Worm (Caenorhabditis elegans) whole organism, late embryonic: Measurements from ENCODE around the gene F41G3.10.

Experiments
- C38D4.7 ChIP-seq: fragments of 200-800 bp; sonication (Bioruptor generic); optimal IDR thresholded peaks from 2 replicates; lab custom pipeline; 2018; ENCODE audit warnings: mild to moderate bottlenecking, missing genetic modification characterization, moderate library complexity, missing compliant biosample characterization
- F13H6.1 ChIP-seq: sonication (generic microtip); optimal IDR thresholded peaks from 2 replicates; lab custom pipeline; 2016; ENCODE audit warnings: missing genetic modification characterization, missing compliant biosample characterization
- K02D7.2 ChIP-seq: sonication (generic microtip); optimal IDR thresholded peaks from 2 replicates; lab custom pipeline; 2017; ENCODE audit warnings: mild to moderate bottlenecking, missing genetic modification characterization, missing compliant biosample characterization
- K09A11.1 ChIP-seq: sonication (generic microtip); optimal IDR thresholded peaks from 2 replicates; lab custom pipeline; 2017; ENCODE audit warnings: antibody characterized with exemption, mild to moderate bottlenecking, missing genetic modification characterization, missing compliant biosample characterization; ENCODE audit not compliant: insufficient read depth
- ama-1 ChIP-seq: fragments of 150-350 bp; optimal IDR thresholded peaks from 2 replicates; lab custom pipeline; 2014
- ceh-2 ChIP-seq: sonication (generic microtip); optimal IDR thresholded peaks from 2 replicates; lab custom pipeline; 2016; ENCODE audit warnings: missing genotype, missing genetic modification characterization, missing compliant biosample characterization
- ceh-22 ChIP-seq: sonication (generic microtip); optimal IDR thresholded peaks from 2 replicates; lab custom pipeline; 2017; ENCODE audit warnings: missing biosample characterization, missing genetic modification characterization
- ceh-24 ChIP-seq: sonication (generic microtip); optimal IDR thresholded peaks from 2 replicates; lab custom pipeline; 2016; ENCODE audit warnings: mild to moderate bottlenecking, missing genetic modification characterization, missing compliant biosample characterization
- ceh-30 ChIP-seq: fragments of 150-350 bp; optimal IDR thresholded peaks from 2 replicates; lab custom pipeline; 2014; ENCODE audit warnings: missing biosample characterization, missing genetic modification characterization
- ceh-31 ChIP-seq: sonication (generic microtip); optimal IDR thresholded peaks from 2 replicates; lab custom pipeline; 2016; ENCODE audit warnings: missing genetic modification characterization, missing compliant biosample characterization
- ceh-34 ChIP-seq: sonication (generic microtip); optimal IDR thresholded peaks from 2 replicates; lab custom pipeline; 2016; ENCODE audit warnings: mild to moderate bottlenecking, missing genetic modification characterization, missing compliant biosample characterization
- ceh-45 ChIP-seq: fragments of 200-800 bp; sonication (Bioruptor generic); IDR thresholded peaks from 2 replicates; pipeline ENCODE4 v1.3.6; 2022; ENCODE audit warnings: missing genetic modification reagents, missing genetic modification characterization, missing compliant biosample characterization
- ceh-48 ChIP-seq: sonication (generic microtip); optimal IDR thresholded peaks from 2 replicates; lab custom pipeline; 2016; ENCODE audit warnings: missing genetic modification characterization, inconsistent platforms, missing compliant biosample characterization
- ceh-6 ChIP-seq: fragments of 200-800 bp; sonication (Bioruptor generic); optimal IDR thresholded peaks from 2 replicates; lab custom pipeline; 2018; ENCODE audit warnings: mild to moderate bottlenecking, missing genetic modification characterization, missing compliant biosample characterization
- che-1 ChIP-seq: sonication (generic microtip); optimal IDR thresholded peaks from 2 replicates; lab custom pipeline; 2016; ENCODE audit warnings: mild to moderate bottlenecking, missing genetic modification characterization, missing compliant biosample characterization
- dmd-4 ChIP-seq: sonication (generic microtip); optimal IDR thresholded peaks from 2 replicates; lab custom pipeline; 2016; ENCODE audit warnings: borderline replicate concordance, missing genetic modification characterization, missing compliant biosample characterization
- dve-1 ChIP-seq: sonication (generic microtip); optimal IDR thresholded peaks from 2 replicates; lab custom pipeline; 2017; ENCODE audit warnings: antibody characterized with exemption, mild to moderate bottlenecking, missing genetic modification characterization, missing compliant biosample characterization
- elt-2 ChIP-seq: sonication (generic microtip); optimal IDR thresholded peaks from 2 replicates; lab custom pipeline; 2016; ENCODE audit warnings: missing genetic modification reagents, missing genetic modification characterization, missing compliant biosample characterization
- eyg-1 ChIP-seq: sonication (generic microtip); optimal IDR thresholded peaks from 2 replicates; lab custom pipeline; 2016; ENCODE audit warnings: missing genotype, missing genetic modification characterization, missing compliant biosample characterization
- fkh-10 ChIP-seq: fragments of 150-350 bp; optimal IDR thresholded peaks from 2 replicates; lab custom pipeline; 2014; ENCODE audit warnings: missing biosample characterization, missing genetic modification reagents, missing genetic modification characterization
- fkh-6 ChIP-seq: sonication (generic microtip); optimal IDR thresholded peaks from 2 replicates; lab custom pipeline; 2016; ENCODE audit warnings: missing genetic modification characterization, missing compliant biosample characterization
- hlh-13 ChIP-seq: fragments of 200-800 bp; sonication (Bioruptor generic); optimal IDR thresholded peaks from 2 replicates; lab custom pipeline; 2018; ENCODE audit warnings: mild to moderate bottlenecking, missing genetic modification characterization, missing compliant biosample characterization
- hlh-15 ChIP-seq: sonication (generic microtip); optimal IDR thresholded peaks from 2 replicates; lab custom pipeline; 2016; ENCODE audit warnings: missing genetic modification characterization, missing compliant biosample characterization
- hlh-30 ChIP-seq: sonication (generic microtip); optimal IDR thresholded peaks from 2 replicates; lab custom pipeline; 2017; ENCODE audit warnings: antibody characterized with exemption, missing genetic modification characterization, missing compliant biosample characterization; ENCODE audit not compliant: insufficient read depth
- hlh-6 ChIP-seq: sonication (generic microtip); optimal IDR thresholded peaks from 2 replicates; lab custom pipeline; 2016; ENCODE audit warnings: missing genotype, missing genetic modification characterization, missing compliant biosample characterization
- hlh-8 ChIP-seq: sonication (generic microtip); optimal IDR thresholded peaks from 2 replicates; lab custom pipeline; 2016; ENCODE audit warnings: missing genotype, missing genetic modification characterization, missing compliant biosample characterization
- lim-6 ChIP-seq: sonication (generic microtip); optimal IDR thresholded peaks from 2 replicates; lab custom pipeline; 2016; ENCODE audit warnings: missing genetic modification characterization, missing compliant biosample characterization
- lin-11 ChIP-seq: fragments of 200-800 bp; sonication (Bioruptor generic); optimal IDR thresholded peaks from 2 replicates; lab custom pipeline; 2018; ENCODE audit warnings: mild to moderate bottlenecking, missing genetic modification characterization, missing compliant biosample characterization
- madf-2 ChIP-seq: sonication (generic microtip); optimal IDR thresholded peaks from 2 replicates; lab custom pipeline; 2017; ENCODE audit warnings: missing genetic modification characterization, missing compliant biosample characterization
- nhr-232 ChIP-seq: sonication (generic microtip); optimal IDR thresholded peaks from 2 replicates; lab custom pipeline; 2016; ENCODE audit warnings: missing genetic modification characterization, missing compliant biosample characterization
- npax-4 ChIP-seq: sonication (generic microtip); optimal IDR thresholded peaks from 2 replicates; lab custom pipeline; 2016; ENCODE audit warnings: missing genetic modification characterization, missing compliant biosample characterization
- pag-3 ChIP-seq: sonication (generic microtip); optimal IDR thresholded peaks from 2 replicates; lab custom pipeline; 2016; ENCODE audit warnings: missing compliant biosample characterization, missing genetic modification characterization, borderline replicate concordance
- pat-9 ChIP-seq: fragments of 200-800 bp; sonication (Bioruptor generic); optimal IDR thresholded peaks from 2 replicates; lab custom pipeline; 2018; ENCODE audit warnings: mild to moderate bottlenecking, missing genetic modification characterization, moderate library complexity, missing compliant biosample characterization
- pha-2 ChIP-seq: sonication (generic microtip); optimal IDR thresholded peaks from 2 replicates; lab custom pipeline; 2017; ENCODE audit warnings: mild to moderate bottlenecking, missing genetic modification characterization, missing compliant biosample characterization
- pha-4 ChIP-seq: fragments of 150-350 bp; optimal IDR thresholded peaks from 2 replicates; lab custom pipeline; 2018; ENCODE audit warnings: missing biosample characterization, missing genetic modification reagents, missing genetic modification characterization
- pros-1 ChIP-seq: fragments of 150-350 bp; optimal IDR thresholded peaks from 2 replicates; lab custom pipeline; 2014; ENCODE audit warnings: missing biosample characterization, missing genetic modification reagents, missing genetic modification characterization
- ref-2 ChIP-seq: sonication (generic microtip); optimal IDR thresholded peaks from 2 replicates; lab custom pipeline; 2016; ENCODE audit warnings: missing genetic modification characterization, missing compliant biosample characterization
- rnt-1 ChIP-seq: sonication (generic microtip); optimal IDR thresholded peaks from 2 replicates; lab custom pipeline; 2016; ENCODE audit warnings: missing genetic modification characterization, missing compliant biosample characterization
- sdc-2 ChIP-seq: sonication (generic microtip); optimal IDR thresholded peaks from 2 replicates; lab custom pipeline; 2016; ENCODE audit warnings: missing genotype, missing genetic modification characterization, missing compliant biosample characterization
- sox-4 ChIP-seq: sonication (generic microtip); optimal IDR thresholded peaks from 2 replicates; lab custom pipeline; 2017; ENCODE audit warnings: mild to moderate bottlenecking, missing genetic modification characterization, inconsistent platforms, missing compliant biosample characterization
- tbx-2 ChIP-seq: sonication (generic microtip); optimal IDR thresholded peaks from 2 replicates; lab custom pipeline; 2016; ENCODE audit warnings: missing genetic modification characterization, missing compliant biosample characterization
- tbx-7 ChIP-seq: sonication (generic microtip); optimal IDR thresholded peaks from 2 replicates; lab custom pipeline; 2016; ENCODE audit warnings: missing genotype, missing genetic modification characterization, missing compliant biosample characterization
- ttx-3 ChIP-seq: sonication (generic microtip); optimal IDR thresholded peaks from 2 replicates; lab custom pipeline; 2016; ENCODE audit warnings: missing genetic modification reagents, missing genetic modification characterization, missing compliant biosample characterization
- unc-42 ChIP-seq: sonication (generic microtip); optimal IDR thresholded peaks from 2 replicates; lab custom pipeline; 2016; ENCODE audit warnings: missing genotype, missing genetic modification characterization, missing compliant biosample characterization
- unc-55 ChIP-seq: sonication (generic microtip); optimal IDR thresholded peaks from 2 replicates; lab custom pipeline; 2017; ENCODE audit warnings: missing biosample characterization, missing genetic modification reagents, missing genetic modification characterization
- unc-86 ChIP-seq: sonication (generic microtip); optimal IDR thresholded peaks from 2 replicates; lab custom pipeline; 2016; ENCODE audit warnings: missing genetic modification characterization, missing compliant biosample characterization
- zip-5 ChIP-seq: sonication (generic microtip); optimal IDR thresholded peaks from 2 replicates; lab custom pipeline; 2016; ENCODE audit warnings: missing genetic modification characterization, missing compliant biosample characterization
- ztf-16 ChIP-seq: sonication (generic microtip); optimal IDR thresholded peaks from 2 replicates; lab custom pipeline; 2017; ENCODE audit warnings: missing genetic modification characterization, missing compliant biosample characterization

Gene F41G3.10

ce11 chrII:6746404-6746803 is 2.9 kb downstream of the F41G3.10 start, which contains the start of gene F41G3.5:
TSS of gene F41G3.5 (plus strand) at chrII:6746704.
- TF ChIP-seq zip-5 (tag; lab: Kevin White, UChicago) (no peak), ceh-2 (tag; lab: Kevin White, UChicago) (no peak), che-1 (tag; lab: Kevin White, UChicago) (no peak), pha-2 (tag; lab: Kevin White, UChicago) (no peak), unc-55 (GFP tag; lab: Kevin White, UChicago) (no peak), pros-1 (tag; lab: Kevin White, UChicago) (no peak), dve-1 (tag; lab: Kevin White, UChicago) (no peak), eyg-1 (no peak), sdc-2 (tag; lab: Kevin White, UChicago) (no peak), lim-6 (no peak), ceh-31 (tag; lab: Kevin White, UChicago) (no peak), ceh-6 (GFP tag; lab: Kevin White, UChicago) (no peak), fkh-10 (GFP tag; lab: Kevin White, UChicago) (no peak), ceh-30 (tag; lab: Kevin White, UChicago) (no peak), K02D7.2 (no peak), hlh-13 (no peak), tbx-7 (no peak), K09A11.1 (tag; lab: Kevin White, UChicago) (no peak), ceh-48 (tag; lab: Kevin White, UChicago) (no peak)
- TF ChIP-seq, all 69 proteins: peak for 0

- TF ChIP-seq ztf-16 (tag; lab: Kevin White, UChicago), result no peak
- TF ChIP-seq sox-4, result no peak
- TF ChIP-seq pag-3 (tag; lab: Kevin White, UChicago), result no peak
- TF ChIP-seq sdc-2 (tag; lab: Kevin White, UChicago), result no peak
- no peak for TF ChIP-seq rnt-1
- TF ChIP-seq ceh-45 (GFP tag; lab: Robert Waterston, UW), result no peak
- TF ChIP-seq ttx-3 (tag; lab: Kevin White, UChicago), result no peak
- no peak for TF ChIP-seq ceh-48 (tag; lab: Kevin White, UChicago)
- no peak for TF ChIP-seq npax-4 (tag; lab: Kevin White, UChicago)
Measured at ce11 chrII:6745783-6746182, 3.5 kb downstream of the F41G3.10 start, which contains the start of gene ins-14. TSS of gene ins-14 (minus strand) at chrII:6745814.

- TF ChIP-seq unc-86 (tag; lab: Kevin White, UChicago) (no peak), ceh-22 (no peak), rnt-1 (no peak), eyg-1 (no peak), madf-2 (tag; lab: Kevin White, UChicago) (no peak), unc-42 (tag; lab: Kevin White, UChicago) (no peak), sox-4 (no peak), ceh-30 (tag; lab: Kevin White, UChicago) (no peak), dmd-4 (tag; lab: Kevin White, UChicago) (no peak), ceh-24 (tag; lab: Kevin White, UChicago) (no peak), ref-2 (tag; lab: Kevin White, UChicago) (no peak), pat-9 (no peak), hlh-15 (tag; lab: Kevin White, UChicago) (no peak), ceh-34 (tag; lab: Kevin White, UChicago) (no peak), elt-2 (no peak)
Measured at ce11 chrII:6744648-6745047, 4.7 kb downstream of the F41G3.10 start, which contains the start of gene ins-15. TSS of gene ins-15 (minus strand) at chrII:6744748.

- TF ChIP-seq lin-11 (tag; lab: Kevin White, UChicago) (no peak), hlh-30 (tag; lab: Kevin White, UChicago) (no peak), pat-9 (no peak), fkh-6 (tag; lab: Kevin White, UChicago) (no peak), C38D4.7 (GFP tag; lab: Kevin White, UChicago) (no peak), ceh-22 (no peak), hlh-15 (tag; lab: Kevin White, UChicago) (no peak), unc-55 (GFP tag; lab: Kevin White, UChicago) (no peak), rnt-1 (no peak), tbx-2 (no peak), madf-2 (tag; lab: Kevin White, UChicago) (no peak), F13H6.1 (tag; lab: Kevin White, UChicago) (no peak), ceh-24 (tag; lab: Kevin White, UChicago) (no peak), ama-1 (lab: Kevin White, UChicago) (no peak), nhr-232 (tag; lab: Kevin White, UChicago) (no peak), hlh-6 (no peak), hlh-8 (no peak), pha-4 (no peak), eyg-1 (no peak)
Measured at ce11 chrII:6742614-6743013, 6.7 kb downstream of the F41G3.10 start, which contains the start of gene F41G3.6. TSS of gene F41G3.6 (plus strand) at chrII:6742914.
